Worm (Caenorhabditis elegans) whole organism, L2 larva: ENCODE results near the gene W09D6.1.

Experiments used
- C34F6.9 ChIP-seq: fragments of 150-350 bp; optimal IDR thresholded peaks from 2 replicates; lab custom pipeline; 2014; ENCODE audit warnings: missing biosample characterization, missing genetic modification characterization
- R02D3.7 ChIP-seq: fragments of 150-350 bp; optimal IDR thresholded peaks from 2 replicates; lab custom pipeline; 2014; ENCODE audit warnings: missing biosample characterization, missing genetic modification characterization
- ZK546.5 ChIP-seq: sonication (generic microtip); optimal IDR thresholded peaks from 2 replicates; lab custom pipeline; 2017; ENCODE audit warnings: missing biosample characterization, missing genetic modification characterization
- alr-1 ChIP-seq: fragments of 150-350 bp; optimal IDR thresholded peaks from 2 replicates; lab custom pipeline; 2014; ENCODE audit warnings: missing biosample characterization, missing genetic modification characterization
- aly-2 ChIP-seq: fragments of 150-350 bp; optimal IDR thresholded peaks from 2 replicates; lab custom pipeline; 2014; ENCODE audit warnings: missing biosample characterization, missing genetic modification characterization
- ceh-16 ChIP-seq: fragments of 150-350 bp; optimal IDR thresholded peaks from 2 replicates; lab custom pipeline; 2014; ENCODE audit warnings: missing biosample characterization, missing genetic modification characterization
- ceh-82 ChIP-seq: fragments of 150-350 bp; optimal IDR thresholded peaks from 2 replicates; lab custom pipeline; 2014; ENCODE audit warnings: missing biosample characterization, missing genetic modification characterization
- crh-2 ChIP-seq: sonication (generic microtip); optimal IDR thresholded peaks from 2 replicates; lab custom pipeline; 2017; ENCODE audit warnings: missing biosample characterization, missing genetic modification characterization
- dmd-4 ChIP-seq: sonication (generic microtip); optimal IDR thresholded peaks from 2 replicates; lab custom pipeline; 2017; ENCODE audit warnings: missing biosample characterization, missing genetic modification characterization
- elt-1 ChIP-seq: fragments of 150-350 bp; optimal IDR thresholded peaks from 2 replicates; lab custom pipeline; 2014; ENCODE audit warnings: missing biosample characterization, missing genetic modification characterization
- elt-3 ChIP-seq: sonication (generic microtip); optimal IDR thresholded peaks from 2 replicates; lab custom pipeline; 2017; ENCODE audit warnings: missing biosample characterization, missing genetic modification characterization
- fos-1 ChIP-seq: fragments of 150-350 bp; optimal IDR thresholded peaks from 2 replicates; lab custom pipeline; 2014; ENCODE audit warnings: missing biosample characterization, missing genetic modification characterization
- gmeb-1 ChIP-seq: fragments of 150-350 bp; optimal IDR thresholded peaks from 2 replicates; lab custom pipeline; 2014; ENCODE audit warnings: missing biosample characterization, missing genetic modification characterization
- lin-11 ChIP-seq: fragments of 150-350 bp; sonication (generic microtip); optimal IDR thresholded peaks from 2 replicates; lab custom pipeline; 2014; ENCODE audit warnings: missing biosample characterization, missing genetic modification characterization, inconsistent platforms, mixed read lengths
- lin-13 ChIP-seq: fragments of 150-350 bp; optimal IDR thresholded peaks from 2 replicates; lab custom pipeline; 2014; ENCODE audit warnings: missing biosample characterization, missing genetic modification reagents, missing genetic modification characterization
- lin-39 ChIP-seq: fragments of 150-350 bp; optimal IDR thresholded peaks from 2 replicates; lab custom pipeline; 2014; ENCODE audit warnings: missing biosample characterization, missing genetic modification reagents, missing genetic modification characterization
- lsy-2 ChIP-seq, 2 experiments: fragments of 150-350 bp in 1 of 2; sonication (generic microtip) in 1 of 2; optimal IDR thresholded peaks; 2 replicates each; lab custom pipeline; 2014 to 2017; ENCODE audit warnings: missing biosample characterization in 2 of 2, missing genetic modification characterization in 2 of 2
- mab-5 ChIP-seq: fragments of 150-350 bp; optimal IDR thresholded peaks from 2 replicates; lab custom pipeline; 2014; ENCODE audit warnings: missing biosample characterization, missing genetic modification characterization
- mbf-1 ChIP-seq: sonication (generic microtip); optimal IDR thresholded peaks from 2 replicates; lab custom pipeline; 2017; ENCODE audit warnings: missing biosample characterization, missing genetic modification characterization
- nhr-10 ChIP-seq: sonication (generic microtip); optimal IDR thresholded peaks from 2 replicates; lab custom pipeline; 2017; ENCODE audit warnings: missing biosample characterization, missing genetic modification characterization
- nhr-11 ChIP-seq: fragments of 150-350 bp; optimal IDR thresholded peaks from 2 replicates; lab custom pipeline; 2014; ENCODE audit warnings: missing biosample characterization, missing genetic modification characterization
- nhr-12 ChIP-seq: fragments of 150-350 bp; optimal IDR thresholded peaks from 2 replicates; lab custom pipeline; 2014; ENCODE audit warnings: missing biosample characterization, missing genetic modification characterization
- nhr-129 ChIP-seq: fragments of 150-350 bp; optimal IDR thresholded peaks from 2 replicates; lab custom pipeline; 2014; ENCODE audit warnings: missing biosample characterization, missing genetic modification characterization
- nhr-21 ChIP-seq: fragments of 150-350 bp; optimal IDR thresholded peaks from 2 replicates; lab custom pipeline; 2014; ENCODE audit warnings: missing biosample characterization, missing genetic modification characterization
- nhr-237 ChIP-seq: fragments of 150-350 bp; optimal IDR thresholded peaks from 2 replicates; lab custom pipeline; 2014; ENCODE audit warnings: missing biosample characterization, missing genetic modification characterization
- nhr-25 ChIP-seq: fragments of 150-350 bp; sonication (generic microtip); optimal IDR thresholded peaks from 3 replicates; lab custom pipeline; 2014; ENCODE audit warnings: missing biosample characterization, missing genetic modification characterization
- peb-1 ChIP-seq: fragments of 150-350 bp; optimal IDR thresholded peaks from 2 replicates; lab custom pipeline; 2014; ENCODE audit warnings: missing biosample characterization, missing genetic modification characterization
- sma-9 ChIP-seq, 2 experiments: fragments of 150-350 bp in 1 of 2; sonication (generic microtip) in 1 of 2; optimal IDR thresholded peaks; 2 replicates each; lab custom pipeline; 2014 to 2016; ENCODE audit warnings: missing genetic modification characterization in 2 of 2, mild to moderate bottlenecking in 1 of 2, missing biosample characterization in 1 of 2, missing compliant biosample characterization in 1 of 2, missing genetic modification reagents in 1 of 2, moderate library complexity in 1 of 2
- snpc-4 ChIP-seq: fragments of 150-350 bp; optimal IDR thresholded peaks from 2 replicates; lab custom pipeline; 2014; ENCODE audit warnings: missing biosample characterization, missing genetic modification characterization
- unc-39 ChIP-seq: fragments of 150-350 bp; optimal IDR thresholded peaks from 2 replicates; lab custom pipeline; 2014; ENCODE audit warnings: missing biosample characterization, missing genetic modification characterization
- unc-55 ChIP-seq: fragments of 150-350 bp; sonication (generic microtip); optimal IDR thresholded peaks from 3 replicates; lab custom pipeline; 2014; ENCODE audit warnings: missing biosample characterization, missing genetic modification reagents, missing genetic modification characterization
- unc-62 ChIP-seq: fragments of 150-350 bp; optimal IDR thresholded peaks from 2 replicates; lab custom pipeline; 2014; ENCODE audit warnings: missing biosample characterization, missing genetic modification reagents, missing genetic modification characterization
- zag-1 ChIP-seq: fragments of 150-350 bp; optimal IDR thresholded peaks from 2 replicates; lab custom pipeline; 2014; ENCODE audit warnings: missing biosample characterization, missing genetic modification characterization
- ztf-11 ChIP-seq: sonication (generic microtip); optimal IDR thresholded peaks from 2 replicates; lab custom pipeline; 2017; ENCODE audit warnings: missing biosample characterization, missing genetic modification characterization
- ztf-4 ChIP-seq: fragments of 150-350 bp; optimal IDR thresholded peaks from 2 replicates; lab custom pipeline; 2014; ENCODE audit warnings: missing biosample characterization, missing genetic modification characterization

Gene W09D6.1

DNA sequence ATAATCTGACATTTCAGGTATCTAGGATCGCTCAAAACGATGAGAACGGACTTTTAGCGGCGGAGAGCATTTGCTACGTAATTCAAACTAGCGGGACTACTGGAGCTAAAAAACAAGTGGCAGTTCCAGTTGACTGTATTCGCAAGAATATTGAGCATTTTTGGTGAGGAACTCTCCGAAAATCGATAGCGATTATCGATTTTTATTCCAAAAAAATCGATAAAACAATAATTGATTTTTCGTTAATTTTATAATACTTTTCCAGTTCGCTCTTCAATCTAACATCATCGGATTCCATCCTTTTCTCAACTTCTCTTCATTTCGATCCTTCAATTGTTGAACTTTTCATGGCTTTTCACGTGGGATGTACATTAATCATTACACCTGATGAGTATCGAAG is 612 bp downstream of the W09D6.1 start:
- TF ChIP-seq nhr-11 (tag; lab: Kevin White, UChicago) = no peak

ce11 chrIII:11070210-11070609 is 1.6 kb downstream of the W09D6.1 start:
- TF ChIP-seq unc-62 (GFP tag; lab: Kevin White, UChicago) (no peak), gmeb-1 (tag; lab: Kevin White, UChicago) (no peak), nhr-237 (tag; lab: Kevin White, UChicago) (no peak), C34F6.9 (tag; lab: Kevin White, UChicago) (no peak), lin-39 (tag; lab: Kevin White, UChicago) (no peak), ztf-11 (tag; lab: Kevin White, UChicago) (no peak), ceh-16 (no peak), unc-55 (GFP tag; lab: Kevin White, UChicago) (no peak), lsy-2 (tag; optimal IDR thresholded peaks at IDR 0.05; lab: Kevin White, UChicago) (no peak), nhr-21 (no peak), snpc-4 (tag; lab: Kevin White, UChicago) (no peak), aly-2 (tag; lab: Kevin White, UChicago) (no peak), dmd-4 (tag; lab: Kevin White, UChicago) (no peak), unc-39 (tag; lab: Kevin White, UChicago) (no peak), crh-2 (tag; lab: Kevin White, UChicago) (no peak), zag-1 (tag; lab: Kevin White, UChicago) (no peak)

ce11 chrIII:11074214-11074613 is 5.6 kb downstream of the W09D6.1 start, which contains the start of gene str-261:
str-261 (plus strand) TSS chrIII:11074514.
- no peak for TF ChIP-seq C34F6.9 (tag; lab: Kevin White, UChicago)
- no peak for TF ChIP-seq unc-55 (GFP tag; lab: Kevin White, UChicago)
- TF ChIP-seq mab-5 (tag; lab: Kevin White, UChicago) = no peak
- TF ChIP-seq nhr-129 (tag; lab: Kevin White, UChicago) = no peak
- TF ChIP-seq nhr-25 = no peak
- no peak for TF ChIP-seq ceh-16
- no peak for TF ChIP-seq elt-3 (tag; lab: Kevin White, UChicago)
- no peak for TF ChIP-seq ztf-11 (tag; lab: Kevin White, UChicago)
- no peak for TF ChIP-seq nhr-21
- TF ChIP-seq fos-1 (tag; lab: Kevin White, UChicago) = no peak
- TF ChIP-seq peb-1 (tag; lab: Kevin White, UChicago) = no peak
- TF ChIP-seq unc-39 (tag; lab: Kevin White, UChicago) = no peak
- TF ChIP-seq ceh-82 (tag; lab: Kevin White, UChicago) = no peak
- TF ChIP-seq ztf-4 (tag; lab: Kevin White, UChicago) = no peak
- TF ChIP-seq, all 48 proteins: peak for 0

ce11 chrIII:11076743-11077142 is 8.1 kb downstream of the W09D6.1 start:
- no peak for TF ChIP-seq ZK546.5 (tag; lab: Kevin White, UChicago)
- no peak for TF ChIP-seq alr-1 (tag; lab: Kevin White, UChicago)
- TF ChIP-seq nhr-21 = no peak
- no peak for TF ChIP-seq elt-1
- TF ChIP-seq snpc-4 (tag; lab: Kevin White, UChicago) = no peak
- TF ChIP-seq crh-2 (tag; lab: Kevin White, UChicago) = no peak
- TF ChIP-seq nhr-10 (tag; lab: Kevin White, UChicago) = no peak
- no peak for TF ChIP-seq lin-11 (tag; lab: Kevin White, UChicago)
- no peak for TF ChIP-seq mbf-1 (tag; lab: Kevin White, UChicago)
- no peak for TF ChIP-seq nhr-25
- no peak for TF ChIP-seq R02D3.7 (tag; lab: Kevin White, UChicago)
- TF ChIP-seq nhr-129 (tag; lab: Kevin White, UChicago) = no peak
- no peak for TF ChIP-seq nhr-12 (tag; lab: Kevin White, UChicago)
- no peak for TF ChIP-seq sma-9 (GFP tag; optimal IDR thresholded peaks at IDR 0.05; lab: Kevin White, UChicago)
- no peak for TF ChIP-seq sma-9 (tag; optimal IDR thresholded peaks at IDR 0.05; lab: Kevin White, UChicago)
- no peak for TF ChIP-seq ceh-16
- no peak for TF ChIP-seq zag-1 (tag; lab: Kevin White, UChicago)
- TF ChIP-seq lin-39 (tag; lab: Kevin White, UChicago) = no peak
- TF ChIP-seq nhr-11 (tag; lab: Kevin White, UChicago) = no peak
- no peak for TF ChIP-seq unc-55 (GFP tag; lab: Kevin White, UChicago)

ce11 chrIII:11077404-11077803 is 8.8 kb downstream of the W09D6.1 start, which contains the start of gene str-246:
str-246 (plus strand) TSS chrIII:11077704.
- TF ChIP-seq alr-1 (tag; lab: Kevin White, UChicago) (no peak), mbf-1 (tag; lab: Kevin White, UChicago) (no peak), R02D3.7 (tag; lab: Kevin White, UChicago) (no peak), lin-13 (no peak)
